Fruit fly (Drosophila melanogaster) whole organism, embryonic: Measurements from ENCODE around the gene Rip11.
A peak's percentile ranks its signal among the peaks of the same experiment; 100 is the strongest.

Source experiments
- Aef1 ChIP-seq: fragments of 200-800 bp; sonication (Bioruptor generic); IDR thresholded peaks from 3 replicates; pipeline ENCODE4 v1.3.6; 2022; ENCODE audit warnings: missing biosample characterization, missing genetic modification characterization
- BtbVII ChIP-seq: fragments of 200-800 bp; sonication (Bioruptor generic); optimal IDR thresholded peaks from 3 replicates; lab custom pipeline; 2017; ENCODE audit warnings: missing biosample characterization, mild to moderate bottlenecking, missing genetic modification characterization
- CG10274 ChIP-seq: fragments of 200-800 bp; sonication (Bioruptor generic); optimal IDR thresholded peaks from 3 replicates; lab custom pipeline; 2017; ENCODE audit warnings: missing biosample characterization, mild to moderate bottlenecking, missing genetic modification characterization
- CG11398 ChIP-seq: fragments of 200-800 bp; sonication (Bioruptor generic); optimal IDR thresholded peaks from 2 replicates; lab custom pipeline; 2016; ENCODE audit warnings: missing biosample characterization, missing genetic modification characterization
- CG11723 ChIP-seq: fragments of 200-800 bp; sonication (Bioruptor generic); optimal IDR thresholded peaks from 2 replicates; lab custom pipeline; 2017; ENCODE audit warnings: missing biosample characterization, mild to moderate bottlenecking, missing genetic modification characterization
- CG13123 ChIP-seq: fragments of 200-800 bp; sonication (Bioruptor generic); optimal IDR thresholded peaks from 2 replicates; lab custom pipeline; 2016; ENCODE audit warnings: missing biosample characterization, missing genetic modification characterization
- CG15514 ChIP-seq: fragments of 200-800 bp; sonication (Bioruptor generic); optimal IDR thresholded peaks from 3 replicates; lab custom pipeline; 2017; ENCODE audit warnings: missing biosample characterization, missing genetic modification characterization, mild to moderate bottlenecking, moderate library complexity, missing genetic modification reagents
- CG17186 ChIP-seq: fragments of 200-800 bp; sonication (Bioruptor generic); optimal IDR thresholded peaks from 3 replicates; lab custom pipeline; 2017; ENCODE audit warnings: missing biosample characterization, missing genetic modification reagents, missing genetic modification characterization
- CG17361 ChIP-seq: fragments of 200-800 bp; sonication (Bioruptor generic); IDR thresholded peaks from 3 replicates; pipeline ENCODE4 v1.3.6; 2022; ENCODE audit warnings: missing biosample characterization, missing genetic modification characterization
- CG17385 ChIP-seq: fragments of 200-800 bp; sonication (Bioruptor generic); optimal IDR thresholded peaks from 3 replicates; lab custom pipeline; 2018; ENCODE audit warnings: missing biosample characterization, mild to moderate bottlenecking, missing genetic modification characterization
- CG1832 ChIP-seq: fragments of 200-800 bp; sonication (Bioruptor generic); optimal IDR thresholded peaks from 2 replicates; lab custom pipeline; 2017; ENCODE audit warnings: missing biosample characterization, mild to moderate bottlenecking, missing genetic modification characterization, inconsistent platforms
- CG2116 ChIP-seq: fragments of 200-800 bp; sonication (Bioruptor generic); optimal IDR thresholded peaks from 3 replicates; lab custom pipeline; 2018; ENCODE audit warnings: missing biosample characterization, mild to moderate bottlenecking, missing genetic modification characterization
- CG2199 ChIP-seq: fragments of 200-800 bp; sonication (Bioruptor generic); IDR thresholded peaks from 3 replicates; pipeline ENCODE4 v1.3.6; 2022; ENCODE audit warnings: missing biosample characterization, missing genetic modification characterization
- CG3163 ChIP-seq: fragments of 200-800 bp; sonication (Bioruptor generic); optimal IDR thresholded peaks from 3 replicates; lab custom pipeline; 2016; ENCODE audit warnings: missing biosample characterization, missing genetic modification characterization
- CG32532 ChIP-seq: fragments of 200-800 bp; sonication (Bioruptor generic); IDR thresholded peaks from 2 replicates; pipeline ENCODE4 v1.3.6; 2022; ENCODE audit warnings: missing biosample characterization, missing genetic modification characterization
- CG33557 ChIP-seq: fragments of 200-800 bp; sonication (Bioruptor generic); optimal IDR thresholded peaks from 2 replicates; lab custom pipeline; 2019; ENCODE audit warnings: missing biosample characterization, mild to moderate bottlenecking, missing genetic modification characterization, moderate library complexity
- CG3847 ChIP-seq: fragments of 200-800 bp; sonication (Bioruptor generic); IDR thresholded peaks from 2 replicates; pipeline ENCODE4 v1.3.6; 2022; ENCODE audit warnings: missing biosample characterization, missing genetic modification characterization
- CG6765 ChIP-seq: fragments of 200-800 bp; sonication (Bioruptor generic); optimal IDR thresholded peaks from 3 replicates; lab custom pipeline; 2017; ENCODE audit warnings: missing biosample characterization, mild to moderate bottlenecking, missing genetic modification characterization
- CG6791 ChIP-seq: fragments of 200-800 bp; sonication (Bioruptor generic); IDR thresholded peaks from 3 replicates; pipeline ENCODE4 v1.3.6; 2022; ENCODE audit warnings: missing biosample characterization, missing genetic modification characterization; ENCODE audit not compliant: partially characterized antibody
- CG6813 ChIP-seq: fragments of 200-800 bp; sonication (Bioruptor generic); optimal IDR thresholded peaks from 2 replicates; lab custom pipeline; 2017; ENCODE audit warnings: missing biosample characterization, missing genetic modification characterization, mild to moderate bottlenecking, moderate library complexity, missing genetic modification reagents
- CG7745 ChIP-seq: fragments of 200-800 bp; sonication (Bioruptor generic); optimal IDR thresholded peaks from 2 replicates; lab custom pipeline; 2018; ENCODE audit warnings: missing biosample characterization, mild to moderate bottlenecking, missing genetic modification characterization, moderate library complexity
- Camta ChIP-seq: fragments of 200-800 bp; sonication (Bioruptor generic); optimal IDR thresholded peaks from 2 replicates; lab custom pipeline; 2016; ENCODE audit warnings: missing biosample characterization, missing genetic modification characterization
- CkIIα-i1 ChIP-seq: fragments of 200-800 bp; sonication (Bioruptor generic); IDR thresholded peaks from 2 replicates; pipeline ENCODE4 v1.3.6; 2022; ENCODE audit warnings: missing biosample characterization, missing genetic modification characterization
- Dll ChIP-seq: fragments of 200-800 bp; sonication (Bioruptor generic); IDR thresholded peaks from 4 replicates; pipeline ENCODE4 v1.3.6; 2022; ENCODE audit warnings: missing biosample characterization, missing genetic modification characterization; ENCODE audit not compliant: partially characterized antibody
- Dp ChIP-seq: fragments of 200-800 bp; sonication (Bioruptor generic); optimal IDR thresholded peaks from 2 replicates; lab custom pipeline; 2018; ENCODE audit warnings: missing biosample characterization, mild to moderate bottlenecking, missing genetic modification characterization, moderate library complexity
- Elba2 ChIP-seq: fragments of 200-800 bp; sonication (Bioruptor generic); optimal IDR thresholded peaks from 3 replicates; lab custom pipeline; 2016; ENCODE audit warnings: missing biosample characterization, missing genetic modification characterization
- Fer2 ChIP-seq: fragments of 200-800 bp; sonication (Bioruptor generic); optimal IDR thresholded peaks from 2 replicates; lab custom pipeline; 2018; ENCODE audit warnings: missing biosample characterization, mild to moderate bottlenecking, missing genetic modification characterization, moderate library complexity
- Hr39 ChIP-seq: fragments of >200 bp; optimal IDR thresholded peaks from 2 replicates; lab custom pipeline; 2017
- Hsf ChIP-seq: fragments of 200-800 bp; sonication (Bioruptor generic); optimal IDR thresholded peaks from 3 replicates; lab custom pipeline; 2016; ENCODE audit warnings: missing biosample characterization, missing genetic modification characterization
- MESR4 ChIP-seq: fragments of 200-800 bp; sonication (Bioruptor generic); optimal IDR thresholded peaks from 2 replicates; lab custom pipeline; 2018; ENCODE audit warnings: missing biosample characterization, mild to moderate bottlenecking, missing genetic modification characterization, moderate library complexity
- MTF-1 ChIP-seq: fragments of 200-800 bp; sonication (Bioruptor generic); optimal IDR thresholded peaks from 2 replicates; lab custom pipeline; 2018; ENCODE audit warnings: missing biosample characterization, mild to moderate bottlenecking, missing genetic modification characterization, borderline replicate concordance
- Med ChIP-seq: fragments of 200-800 bp; sonication (Bioruptor generic); peaks from one replicate; lab custom pipeline; 2016; ENCODE audit warnings: missing biosample characterization, missing genetic modification characterization, mild to moderate bottlenecking, inconsistent platforms, moderate library complexity
- Nf-YA ChIP-seq: fragments of 200-800 bp; sonication (Bioruptor generic); IDR thresholded peaks from 2 replicates; pipeline ENCODE4 v1.3.6; 2022; ENCODE audit warnings: missing biosample characterization, missing genetic modification characterization
- Stat92E ChIP-seq, 3 experiments: fragments of >200 bp in 2 of 3; fragments of 200-800 bp in 1 of 3; sonication (Bioruptor generic) in 1 of 3; optimal IDR thresholded peaks; 2 replicates each; lab custom pipeline; 2017 to 2019; ENCODE audit warnings: missing biosample characterization in 3 of 3, missing genetic modification characterization in 3 of 3, mild to moderate bottlenecking in 1 of 3, moderate library complexity in 1 of 3
- TFAM ChIP-seq: fragments of 200-800 bp; sonication (Bioruptor generic); optimal IDR thresholded peaks from 2 replicates; lab custom pipeline; 2017; ENCODE audit warnings: missing biosample characterization, missing genetic modification characterization, inconsistent platforms
- Vsx1 ChIP-seq: fragments of 200-800 bp; sonication (Bioruptor generic); optimal IDR thresholded peaks from 2 replicates; lab custom pipeline; 2017; ENCODE audit warnings: missing biosample characterization, mild to moderate bottlenecking, missing genetic modification characterization, missing genetic modification reagents
- YL-1 ChIP-seq: fragments of 200-800 bp; sonication (Bioruptor generic); optimal IDR thresholded peaks from 3 replicates; lab custom pipeline; 2017; ENCODE audit warnings: missing biosample characterization, mild to moderate bottlenecking, missing genetic modification characterization
- ab ChIP-seq: fragments of 200-800 bp; sonication (Bioruptor generic); optimal IDR thresholded peaks from 2 replicates; lab custom pipeline; 2016; ENCODE audit warnings: missing biosample characterization, missing genetic modification characterization
- ato ChIP-seq: fragments of 200-800 bp; sonication (Bioruptor generic); IDR thresholded peaks from 2 replicates; pipeline ENCODE4 v1.3.6; 2022; ENCODE audit warnings: missing biosample characterization, missing genetic modification characterization; ENCODE audit not compliant: partially characterized antibody
- chinmo ChIP-seq: fragments of 200-800 bp; sonication (Bioruptor generic); IDR thresholded peaks from 4 replicates; pipeline ENCODE4 v1.3.6; 2022; ENCODE audit warnings: missing biosample characterization, missing genetic modification characterization; ENCODE audit not compliant: partially characterized antibody
- ci ChIP-seq: fragments of 200-800 bp; sonication (Bioruptor generic); IDR thresholded peaks from 3 replicates; pipeline ENCODE4 v1.3.6; 2022; ENCODE audit warnings: missing biosample characterization, missing genetic modification characterization
- esg ChIP-seq: fragments of 200-800 bp; sonication (Bioruptor generic); conservative IDR thresholded peaks from 2 replicates; pipeline ENCODE4 v1.3.6; 2022; ENCODE audit warnings: missing biosample characterization, missing genetic modification characterization
- gsb-n ChIP-seq: fragments of 200-800 bp; sonication (Bioruptor generic); optimal IDR thresholded peaks from 3 replicates; lab custom pipeline; 2018; ENCODE audit warnings: missing biosample characterization, mild to moderate bottlenecking, missing genetic modification characterization
- h ChIP-seq: fragments of >200 bp; optimal IDR thresholded peaks from 2 replicates; lab custom pipeline; 2017
- hbn ChIP-seq: fragments of 200-800 bp; sonication (Bioruptor generic); IDR thresholded peaks from 2 replicates; pipeline ENCODE4 v1.3.6; 2022; ENCODE audit warnings: missing biosample characterization, missing genetic modification characterization; ENCODE audit not compliant: partially characterized antibody
- lilli ChIP-seq: fragments of 200-800 bp; sonication (Bioruptor generic); optimal IDR thresholded peaks from 3 replicates; lab custom pipeline; 2016; ENCODE audit warnings: missing biosample characterization, missing genetic modification characterization
- nom ChIP-seq: fragments of 200-800 bp; sonication (Bioruptor generic); optimal IDR thresholded peaks from 2 replicates; lab custom pipeline; 2017; ENCODE audit warnings: missing biosample characterization, missing genetic modification characterization, mild to moderate bottlenecking, moderate library complexity, missing genetic modification reagents
- pfk ChIP-seq: fragments of 200-800 bp; sonication (Bioruptor generic); optimal IDR thresholded peaks from 2 replicates; lab custom pipeline; 2018; ENCODE audit warnings: missing biosample characterization, mild to moderate bottlenecking, missing genetic modification characterization, moderate library complexity
- slbo ChIP-seq: fragments of 200-800 bp; sonication (Bioruptor generic); IDR thresholded peaks from 2 replicates; pipeline ENCODE4 v1.3.6; 2022; ENCODE audit warnings: missing biosample characterization, missing genetic modification characterization
- sr ChIP-seq: fragments of 200-800 bp; sonication (Bioruptor generic); IDR thresholded peaks from 3 replicates; pipeline ENCODE4 v1.3.6; 2022; ENCODE audit warnings: missing biosample characterization, missing genetic modification characterization
- toy ChIP-seq: fragments of 200-800 bp; sonication (Bioruptor generic); IDR thresholded peaks from 2 replicates; pipeline ENCODE4 v1.3.6; 2022; ENCODE audit warnings: missing biosample characterization, missing genetic modification characterization

The Rip11 gene

dm6 chrX:18650252-18650651, 2.8 kb upstream of the Rip11 start, which contains the start of gene Hou (continued):
- no peak for TF ChIP-seq CG3163
- TF ChIP-seq CG7745 (tag; lab: Kevin White, UChicago), result no peak
- no peak for TF ChIP-seq CG6765 (GFP tag; lab: Kevin White, UChicago)
- TF ChIP-seq h (lab: Kevin White, UChicago), result no peak
- TF ChIP-seq nom (GFP tag; lab: Kevin White, UChicago), result no peak
- peak; percentile 60 for TF ChIP-seq CG3847 (GFP tag; lab: Robert Waterston, UW)
- no peak for TF ChIP-seq pfk (GFP tag; lab: Kevin White, UChicago)
- TF ChIP-seq BtbVII (GFP tag; lab: Kevin White, UChicago), result no peak
- TF ChIP-seq Dll, result peak; percentile 63; the same call in 2 of the 4 replicates
- TF ChIP-seq CG17186 (GFP tag; lab: Kevin White, UChicago), result no peak
- no peak for TF ChIP-seq Stat92E (GFP tag; optimal IDR thresholded peaks at IDR 0.05; lab: Kevin White, UChicago)
- TF ChIP-seq CG15514 (GFP tag; lab: Kevin White, UChicago), result peak; percentile 53
- no peak for TF ChIP-seq MTF-1 (GFP tag; lab: Kevin White, UChicago)
- peak; percentile 65 for TF ChIP-seq YL-1 (GFP tag; lab: Kevin White, UChicago)
- no peak for TF ChIP-seq CG11398 (GFP tag; lab: Kevin White, UChicago)
- no peak for TF ChIP-seq Fer2 (tag; lab: Kevin White, UChicago)
- no peak for TF ChIP-seq CG17361
- TF ChIP-seq Elba2 (GFP tag; lab: Kevin White, UChicago), result peak; percentile 26
- no peak for TF ChIP-seq slbo (GFP tag; lab: Robert Waterston, UW)
- TF ChIP-seq ato (GFP tag; lab: Robert Waterston, UW), result 0 out of 2 replicates have a peak, but pooled peaks have one; percentile 23
- no peak for TF ChIP-seq CG11723 (GFP tag; lab: Kevin White, UChicago)
- no peak for TF ChIP-seq sr (GFP tag; lab: Robert Waterston, UW)
- no peak for TF ChIP-seq CG2199
- no peak for TF ChIP-seq gsb-n (tag; lab: Kevin White, UChicago)
- TF ChIP-seq CkIIα-i1 (GFP tag; lab: Robert Waterston, UW), result no peak
- no peak for TF ChIP-seq CG33557 (GFP tag; lab: Kevin White, UChicago)
- peak; percentile 78; the same call in 3 of the 4 replicates for TF ChIP-seq chinmo (GFP tag; lab: Robert Waterston, UW)
- peak; percentile 53; the same call in 1 of the 3 replicates for TF ChIP-seq CG6791 (GFP tag; lab: Robert Waterston, UW)
- no peak for TF ChIP-seq CG17385 (GFP tag; lab: Kevin White, UChicago)
- TF ChIP-seq ab (GFP tag; lab: Kevin White, UChicago), result no peak
- TF ChIP-seq hbn (GFP tag; lab: Robert Waterston, UW), result peak; percentile 48; the same call in 1 of the 2 replicates
- TF ChIP-seq Nf-YA (GFP tag; lab: Robert Waterston, UW), result no peak
- no peak for TF ChIP-seq CG1832
- TF ChIP-seq Camta (GFP tag; lab: Kevin White, UChicago), result no peak
- TF ChIP-seq MESR4 (GFP tag; lab: Kevin White, UChicago), result peak; percentile 80
- peak; percentile 22 for TF ChIP-seq CG2116
- TF ChIP-seq Hr39 (lab: Kevin White, UChicago), result no peak
- no peak for TF ChIP-seq CG6813
- no peak for TF ChIP-seq Aef1 (GFP tag; lab: Robert Waterston, UW)
- TF ChIP-seq lilli, result no peak
- no peak for TF ChIP-seq CG13123 (GFP tag; lab: Kevin White, UChicago)
- no peak for TF ChIP-seq CG32532 (GFP tag; lab: Robert Waterston, UW)
- no peak for TF ChIP-seq TFAM (GFP tag; lab: Kevin White, UChicago)
- TF ChIP-seq esg (GFP tag; lab: Robert Waterston, UW), result no peak
- TF ChIP-seq Med (GFP tag; lab: Kevin White, UChicago), result no peak
- no peak for TF ChIP-seq toy
- TF ChIP-seq ci (GFP tag; lab: Robert Waterston, UW), result no peak
- no peak for TF ChIP-seq Vsx1 (GFP tag; lab: Kevin White, UChicago)
- TF ChIP-seq CG10274, result no peak
- peak; percentile 94 for TF ChIP-seq Dp (GFP tag; lab: Kevin White, UChicago)
- TF ChIP-seq Hsf (GFP tag; lab: Kevin White, UChicago), result no peak
